Worm (Caenorhabditis elegans) whole organism, midembryonic: ENCODE results near the gene srw-109.

Experiments
- T22C8.4 ChIP-seq: fragments of 200-800 bp; sonication (Bioruptor generic); IDR thresholded peaks from 2 replicates; pipeline ENCODE4 v1.3.6; 2022; ENCODE audit warnings: missing genetic modification characterization, missing compliant biosample characterization
- cog-1 ChIP-seq: sonication (generic microtip); optimal IDR thresholded peaks from 2 replicates; lab custom pipeline; 2016; ENCODE audit warnings: missing genetic modification characterization, missing compliant biosample characterization
- flt-1 ChIP-seq: fragments of 200-800 bp; sonication (Bioruptor generic); IDR thresholded peaks from 2 replicates; pipeline ENCODE4 v1.3.6; 2022; ENCODE audit warnings: missing genetic modification characterization, missing compliant biosample characterization
- klf-2 ChIP-seq: fragments of 200-800 bp; sonication (Bioruptor generic); conservative IDR thresholded peaks from 2 replicates; pipeline ENCODE4 v1.3.6; 2022; ENCODE audit warnings: missing genetic modification reagents, missing genetic modification characterization, missing compliant biosample characterization
- ref-1 ChIP-seq: fragments of 200-800 bp; sonication (Bioruptor generic); conservative IDR thresholded peaks from 2 replicates; pipeline ENCODE4 v1.3.6; 2022; ENCODE audit warnings: missing genetic modification reagents, missing genetic modification characterization, missing compliant biosample characterization
- ztf-29 ChIP-seq: fragments of 200-800 bp; sonication (Bioruptor generic); IDR thresholded peaks from 2 replicates; pipeline ENCODE4 v1.3.6; 2022; ENCODE audit warnings: missing genetic modification reagents, missing genetic modification characterization, missing compliant biosample characterization

DNA sequence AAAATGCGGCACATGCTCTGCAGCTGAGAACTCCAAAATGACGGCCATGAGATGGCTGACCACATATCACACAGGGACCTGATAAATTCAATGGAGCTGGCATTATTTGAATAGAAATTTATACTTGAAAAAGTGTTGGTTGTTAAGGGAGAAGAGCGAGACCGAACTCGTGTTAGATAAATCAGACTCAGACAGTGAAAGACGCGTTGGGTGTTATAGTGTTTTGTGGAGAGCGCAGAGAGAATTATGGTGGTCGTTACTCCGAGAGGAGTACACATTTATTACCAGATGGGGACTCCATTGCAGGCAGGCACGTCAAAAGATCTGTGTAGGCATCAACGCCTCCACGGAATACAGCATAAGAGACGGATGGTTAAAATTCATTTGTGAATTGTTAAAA lies 34.0 kb upstream of the srw-109 start, which contains the start of gene nhr-190:
- TF ChIP-seq ztf-29 (no peak), flt-1 (no peak), klf-2 (GFP tag; lab: Robert Waterston, UW) (no peak), cog-1 (no peak), T22C8.4 (no peak), ref-1 (GFP tag; lab: Robert Waterston, UW) (no peak)
